Fruit fly (Drosophila melanogaster): ENCODE data around the gene Unc50.

DNA sequence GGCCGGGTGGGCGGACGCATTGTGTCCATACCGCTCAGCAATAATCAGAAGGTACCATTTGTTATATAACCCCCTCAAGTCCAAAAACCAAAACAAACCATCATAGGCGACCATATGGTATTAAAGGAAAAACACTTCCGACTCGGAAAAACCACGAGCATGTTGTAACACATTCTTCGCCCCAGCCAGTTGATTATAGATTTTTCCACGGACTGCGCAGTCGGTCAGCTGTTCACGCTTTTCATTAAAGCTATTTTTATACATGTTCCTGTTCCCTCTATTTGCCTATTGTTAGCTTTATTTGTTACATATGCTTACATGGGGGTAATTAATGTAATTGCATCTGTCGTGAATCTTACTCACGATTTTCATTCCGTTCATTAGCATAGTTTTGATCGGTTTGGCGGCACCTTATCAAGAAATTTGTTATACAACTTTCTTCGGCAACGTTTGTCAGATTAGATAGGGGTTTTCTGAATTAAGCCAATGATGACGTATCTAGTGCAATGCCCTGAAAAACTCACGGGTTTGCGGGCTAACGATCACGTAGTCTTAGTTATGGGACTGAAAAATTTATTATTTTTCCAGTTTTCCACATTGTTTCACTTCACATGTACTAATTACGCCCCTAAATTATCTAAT is 11.6 kb downstream of the Unc50 start:
- TF ChIP-seq Sin3A (optimal IDR thresholded peaks at IDR 0.05) (no peak), h (optimal IDR thresholded peaks at IDR 0.05) (no peak), insv (optimal IDR thresholded peaks at IDR 0.05) (no peak), psq (optimal IDR thresholded peaks at IDR 0.05) (no peak), ttk (optimal IDR thresholded peaks at IDR 0.05) (no peak)
